Worm (Caenorhabditis elegans): Measurements from ENCODE around the gene irg-5.

Gene irg-5

DNA sequence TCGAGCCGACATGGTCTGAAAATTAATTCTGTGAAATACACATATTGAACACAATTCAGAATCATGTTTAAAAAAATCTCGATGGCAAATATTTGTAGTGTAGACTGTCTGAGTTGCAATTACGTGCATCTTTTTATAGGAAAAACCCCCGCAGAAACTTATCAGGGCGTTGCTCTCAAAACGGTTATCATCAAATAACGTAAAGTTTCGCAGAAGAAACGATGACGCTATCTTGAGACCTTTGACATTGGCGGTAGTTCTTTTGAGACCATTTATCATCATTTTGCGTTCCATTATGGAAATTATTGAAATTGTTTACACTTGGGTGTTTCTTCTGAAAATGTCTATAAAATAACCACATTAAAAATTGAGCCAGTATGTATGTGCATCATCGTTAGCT is 7.5 kb downstream of the irg-5 start, which contains the start of gene dct-17:
TSS of gene dct-17 (minus strand) at position 23 of the 400 bp plus-strand sequence.
- TF ChIP-seq fos-1 (tag; optimal IDR thresholded peaks at IDR 0.05) (peak; percentile 91), dmd-4 (tag; optimal IDR thresholded peaks at IDR 0.05) (no peak), lin-13 (GFP tag; optimal IDR thresholded peaks at IDR 0.05) (no peak), skn-1 (tag; optimal IDR thresholded peaks at IDR 0.05) (peak; percentile 48), mdl-1 (tag; optimal IDR thresholded peaks at IDR 0.05) (no peak), nhr-77 (tag; optimal IDR thresholded peaks at IDR 0.05) (no peak), ama-1 (optimal IDR thresholded peaks at IDR 0.05) (no peak), R02D3.7 (tag; optimal IDR thresholded peaks at IDR 0.05) (no peak)

DNA sequence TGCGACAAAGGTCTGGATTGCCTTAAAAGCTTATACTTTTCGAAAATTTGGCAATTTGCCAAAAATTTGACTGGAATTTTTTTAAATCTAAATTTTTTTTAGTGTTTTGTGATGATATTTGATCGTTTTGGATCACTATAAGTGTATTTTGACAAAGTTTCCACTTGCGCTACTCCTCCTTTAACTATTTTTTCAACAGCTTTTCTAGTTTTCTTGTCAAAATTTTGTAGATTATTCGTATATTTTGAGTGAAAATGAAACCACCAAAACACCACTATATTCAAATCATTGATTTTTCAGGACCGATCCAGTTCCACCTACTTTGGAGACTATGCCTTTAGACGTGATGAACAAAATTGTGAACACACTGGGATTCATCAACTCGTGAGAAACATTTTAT is 12.7 kb downstream of the irg-5 start, which contains the start of gene fbxa-181:
TSS of gene fbxa-181 (plus strand) at position 301 of the 400 bp plus-strand sequence.
- no peak for TF ChIP-seq sma-3 (GFP tag; optimal IDR thresholded peaks at IDR 0.05)
- no peak for TF ChIP-seq nhr-77 (tag; optimal IDR thresholded peaks at IDR 0.05)
- no peak for TF ChIP-seq lin-13 (GFP tag; optimal IDR thresholded peaks at IDR 0.05)
- no peak for TF ChIP-seq peb-1 (tag; optimal IDR thresholded peaks at IDR 0.05)
- no peak for TF ChIP-seq ceh-16 (tag; optimal IDR thresholded peaks at IDR 0.05)
- no peak for TF ChIP-seq crh-2 (tag; optimal IDR thresholded peaks at IDR 0.05)
- no peak for TF ChIP-seq mbf-1 (tag; optimal IDR thresholded peaks at IDR 0.05)
- no peak for TF ChIP-seq unc-55 (GFP tag; optimal IDR thresholded peaks at IDR 0.05)
- no peak for TF ChIP-seq F13H6.1 (tag; optimal IDR thresholded peaks at IDR 0.05)
- TF ChIP-seq aly-2 (tag; optimal IDR thresholded peaks at IDR 0.05), result no peak
- no peak for TF ChIP-seq lsy-2 (tag; optimal IDR thresholded peaks at IDR 0.05)
- TF ChIP-seq ztf-11 (tag; optimal IDR thresholded peaks at IDR 0.05), result no peak

DNA sequence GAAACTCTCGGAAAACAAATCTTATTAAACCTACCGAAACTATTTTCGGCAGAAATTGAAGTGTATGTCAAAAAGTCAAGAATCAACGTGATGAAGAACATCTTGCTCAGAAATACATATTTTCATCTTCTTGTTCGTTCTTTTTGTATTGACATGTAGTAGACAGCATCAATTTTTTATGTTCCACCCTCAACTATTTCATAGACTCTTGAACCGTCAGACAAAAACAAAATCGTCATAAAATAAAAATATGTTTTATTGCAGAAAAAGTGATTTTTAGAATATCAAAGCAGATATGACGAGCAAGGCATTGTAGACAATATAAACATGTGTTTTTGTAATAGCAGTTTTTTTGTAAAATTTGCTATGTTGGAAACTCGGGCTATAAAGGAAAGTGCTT is 13.5 kb downstream of the irg-5 start, which contains the start of gene F35E12.2:
TSS of gene F35E12.2 (minus strand) at position 101 of the 400 bp plus-strand sequence.
- no peak for TF ChIP-seq skn-1 (tag; optimal IDR thresholded peaks at IDR 0.05)
- TF ChIP-seq unc-39 (tag; optimal IDR thresholded peaks at IDR 0.05), result no peak
- no peak for TF ChIP-seq nhr-21 (tag; optimal IDR thresholded peaks at IDR 0.05)
- TF ChIP-seq nhr-12 (tag; optimal IDR thresholded peaks at IDR 0.05), result no peak
- no peak for TF ChIP-seq mbf-1 (tag; optimal IDR thresholded peaks at IDR 0.05)
- no peak for TF ChIP-seq snpc-4 (tag; optimal IDR thresholded peaks at IDR 0.05)
- no peak for TF ChIP-seq sma-3 (GFP tag; optimal IDR thresholded peaks at IDR 0.05)
- TF ChIP-seq nhr-6 (tag; optimal IDR thresholded peaks at IDR 0.05), result no peak
- no peak for TF ChIP-seq mab-5 (tag; optimal IDR thresholded peaks at IDR 0.05)
- no peak for TF ChIP-seq ama-1 (optimal IDR thresholded peaks at IDR 0.05)
- TF ChIP-seq elt-3 (tag; optimal IDR thresholded peaks at IDR 0.05), result no peak
- TF ChIP-seq fos-1 (tag; optimal IDR thresholded peaks at IDR 0.05), result no peak
- no peak for TF ChIP-seq sem-4 (tag; optimal IDR thresholded peaks at IDR 0.05)
- TF ChIP-seq ztf-11 (tag; optimal IDR thresholded peaks at IDR 0.05), result no peak
- TF ChIP-seq gmeb-1 (tag; optimal IDR thresholded peaks at IDR 0.05), result no peak
- no peak for TF ChIP-seq nhr-77 (tag; optimal IDR thresholded peaks at IDR 0.05)
- TF ChIP-seq aly-2 (tag; optimal IDR thresholded peaks at IDR 0.05), result no peak
- no peak for TF ChIP-seq sma-9 (GFP tag; optimal IDR thresholded peaks at IDR 0.05)
- no peak for TF ChIP-seq sma-9 (tag; optimal IDR thresholded peaks at IDR 0.05)
- no peak for TF ChIP-seq R02D3.7 (tag; optimal IDR thresholded peaks at IDR 0.05)

DNA sequence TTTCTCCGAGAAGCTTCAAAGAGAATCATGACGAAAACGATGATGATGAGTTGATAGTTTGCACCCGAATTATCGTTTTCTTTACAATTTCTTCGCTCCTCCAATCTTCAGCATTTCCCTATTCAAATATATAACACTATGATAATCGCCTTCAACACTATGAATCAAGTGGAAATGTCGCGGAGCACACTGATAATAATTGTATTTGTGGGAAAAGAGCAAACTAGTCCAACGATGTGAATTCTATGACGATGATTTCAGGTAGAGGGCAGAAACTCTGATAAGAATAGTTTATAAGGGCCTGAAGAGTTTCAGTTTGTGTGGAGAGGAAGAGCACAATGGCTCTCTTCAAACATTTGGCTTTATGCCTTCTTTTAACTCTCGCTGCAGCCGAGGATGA is 21.7 kb downstream of the irg-5 start, which contains the start of gene T01D3.6:
TSS of gene T01D3.6 (plus strand) at position 294 of the 400 bp plus-strand sequence.
- TF ChIP-seq zag-1 (tag; optimal IDR thresholded peaks at IDR 0.05), result no peak
- peak; percentile 34 for TF ChIP-seq gmeb-1 (tag; optimal IDR thresholded peaks at IDR 0.05)
- peak; percentile 56 for TF ChIP-seq sma-9 (GFP tag; optimal IDR thresholded peaks at IDR 0.05)
- no peak for TF ChIP-seq sma-9 (tag; optimal IDR thresholded peaks at IDR 0.05)
- TF ChIP-seq fos-1 (tag; optimal IDR thresholded peaks at IDR 0.05), result peak; percentile 88
- no peak for TF ChIP-seq nhr-77 (tag; optimal IDR thresholded peaks at IDR 0.05)
- TF ChIP-seq unc-39 (tag; optimal IDR thresholded peaks at IDR 0.05), result no peak
- TF ChIP-seq sma-3 (GFP tag; optimal IDR thresholded peaks at IDR 0.05), result no peak
- no peak for TF ChIP-seq ceh-82 (tag; optimal IDR thresholded peaks at IDR 0.05)

DNA sequence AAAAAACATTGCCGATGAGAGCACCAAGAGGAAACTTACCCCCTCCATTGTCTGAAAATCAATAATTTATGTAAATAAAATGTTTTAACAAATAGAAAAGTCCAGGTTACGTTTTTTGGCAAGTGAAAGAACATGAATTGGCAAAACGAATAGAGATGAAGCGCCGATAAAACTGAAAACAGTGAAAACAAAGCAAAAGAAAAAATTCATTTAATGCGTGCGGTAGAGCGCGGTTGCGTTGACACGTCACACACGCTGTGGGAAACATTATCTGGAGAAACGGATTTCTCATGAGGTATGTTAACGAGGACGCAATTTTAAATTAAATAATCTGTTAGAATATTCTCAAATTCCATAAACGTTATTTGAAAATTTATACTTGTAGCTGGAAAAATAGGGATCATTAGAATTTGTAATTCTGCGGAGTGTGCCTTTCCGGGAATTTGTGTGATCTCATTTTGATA is 23.0 kb downstream of the irg-5 start, which contains the start of gene zipt-9:
TSS of gene zipt-9 (minus strand) at position 51 of the 464 bp plus-strand sequence.
- TF ChIP-seq ceh-16 (tag; optimal IDR thresholded peaks at IDR 0.05) (no peak), ztf-11 (tag; optimal IDR thresholded peaks at IDR 0.05) (no peak), blmp-1 (tag; optimal IDR thresholded peaks at IDR 0.05; ENCODE audit: insufficient read depth) (peak; percentile 64), ztf-1 (GFP tag; conservative IDR thresholded peaks at IDR 0.05) (no peak), lin-13 (GFP tag; optimal IDR thresholded peaks at IDR 0.05) (no peak), dmd-4 (tag; optimal IDR thresholded peaks at IDR 0.05) (no peak), skn-1 (tag; optimal IDR thresholded peaks at IDR 0.05) (no peak), crh-2 (tag; optimal IDR thresholded peaks at IDR 0.05) (peak; percentile 89), snpc-4 (tag; optimal IDR thresholded peaks at IDR 0.05) (peak; percentile 10), fos-1 (tag; optimal IDR thresholded peaks at IDR 0.05) (peak; percentile 70), peb-1 (tag; optimal IDR thresholded peaks at IDR 0.05) (no peak), Y55F3AM.14 (GFP tag; optimal IDR thresholded peaks at IDR 0.05) (peak; percentile 20), C34F6.9 (tag; optimal IDR thresholded peaks at IDR 0.05) (peak; percentile 92), mdl-1 (tag; optimal IDR thresholded peaks at IDR 0.05) (no peak), R02D3.7 (tag; optimal IDR thresholded peaks at IDR 0.05) (no peak), ceh-82 (tag; optimal IDR thresholded peaks at IDR 0.05) (peak; percentile 41), ama-1 (optimal IDR thresholded peaks at IDR 0.05) (no peak), sem-4 (tag; optimal IDR thresholded peaks at IDR 0.05) (peak; percentile 53), sma-3 (GFP tag; optimal IDR thresholded peaks at IDR 0.05) (peak; percentile 94), nhr-129 (tag; optimal IDR thresholded peaks at IDR 0.05) (peak; percentile 77), nhr-10 (tag; optimal IDR thresholded peaks at IDR 0.05) (no peak), aly-2 (tag; optimal IDR thresholded peaks at IDR 0.05) (no peak), nhr-25 (tag; optimal IDR thresholded peaks at IDR 0.05) (no peak), nhr-21 (tag; optimal IDR thresholded peaks at IDR 0.05) (peak; percentile 65), lin-11 (tag; optimal IDR thresholded peaks at IDR 0.05) (peak; percentile 57), mbf-1 (tag; optimal IDR thresholded peaks at IDR 0.05) (no peak), unc-39 (tag; optimal IDR thresholded peaks at IDR 0.05) (no peak), elt-3 (tag; optimal IDR thresholded peaks at IDR 0.05) (no peak), unc-62 (GFP tag; optimal IDR thresholded peaks at IDR 0.05) (no peak), sma-9 (GFP tag; optimal IDR thresholded peaks at IDR 0.05) (peak; percentile 84), sma-9 (tag; optimal IDR thresholded peaks at IDR 0.05) (no peak)
